Fruit fly (Drosophila melanogaster) whole organism, adult: ENCODE results near the gene CG42394.

ENCODE experiments used
- CG11617 ChIP-seq: fragments of 200-800 bp; sonication (Bioruptor generic); optimal IDR thresholded peaks from 2 replicates; lab custom pipeline; 2017; ENCODE audit warnings: mild to moderate bottlenecking, missing biosample characterization, missing genetic modification reagents, missing genetic modification characterization
- CG14711 ChIP-seq: fragments of 200-800 bp; sonication (Bioruptor generic); optimal IDR thresholded peaks from 2 replicates; lab custom pipeline; 2018; ENCODE audit warnings: missing biosample characterization, mild to moderate bottlenecking, missing genetic modification characterization, moderate library complexity
- CG7045 ChIP-seq: fragments of 200-800 bp; sonication (Bioruptor generic); optimal IDR thresholded peaks from 2 replicates; lab custom pipeline; 2017; ENCODE audit warnings: missing biosample characterization, mild to moderate bottlenecking, missing genetic modification characterization
- CG7101 ChIP-seq: fragments of 200-800 bp; sonication (Bioruptor generic); optimal IDR thresholded peaks from 2 replicates; lab custom pipeline; 2018; ENCODE audit warnings: missing biosample characterization, mild to moderate bottlenecking, missing genetic modification characterization, moderate library complexity
- Crg-1 ChIP-seq: fragments of 200-800 bp; sonication (Bioruptor generic); optimal IDR thresholded peaks from 2 replicates; lab custom pipeline; 2016; ENCODE audit warnings: missing biosample characterization, missing genetic modification characterization
- Hr96 ChIP-seq: fragments of 200-800 bp; sonication (Bioruptor generic); optimal IDR thresholded peaks from 2 replicates; lab custom pipeline; 2016; ENCODE audit warnings: missing biosample characterization, missing genetic modification characterization
- Mnt ChIP-seq: fragments of 200-800 bp; sonication (Bioruptor generic); optimal IDR thresholded peaks from 2 replicates; lab custom pipeline; 2016; ENCODE audit warnings: missing biosample characterization, mild to moderate bottlenecking, missing genetic modification characterization
- bab1 ChIP-seq: fragments of 200-800 bp; sonication (Bioruptor generic); optimal IDR thresholded peaks from 3 replicates; lab custom pipeline; 2019; ENCODE audit warnings: missing biosample characterization, mild to moderate bottlenecking, missing genetic modification characterization, moderate library complexity
- kay ChIP-seq: fragments of 200-800 bp; sonication (Bioruptor generic); peaks from one replicate; lab custom pipeline; 2016; ENCODE audit warnings: missing biosample characterization, missing genetic modification characterization, borderline replicate concordance
- ovo ChIP-seq: fragments of 200-800 bp; sonication (Bioruptor generic); optimal IDR thresholded peaks from 2 replicates; lab custom pipeline; 2016; ENCODE audit warnings: missing biosample characterization, missing genetic modification characterization
- pad ChIP-seq: fragments of 200-800 bp; sonication (Bioruptor generic); optimal IDR thresholded peaks from 3 replicates; lab custom pipeline; 2017; ENCODE audit warnings: missing biosample characterization, missing genetic modification characterization, mild to moderate bottlenecking, moderate library complexity, missing genetic modification reagents
- toe ChIP-seq: fragments of 200-800 bp; sonication (Bioruptor generic); optimal IDR thresholded peaks from 2 replicates; lab custom pipeline; 2016; ENCODE audit warnings: missing biosample characterization, missing genetic modification characterization

CG42394 gene

DNA sequence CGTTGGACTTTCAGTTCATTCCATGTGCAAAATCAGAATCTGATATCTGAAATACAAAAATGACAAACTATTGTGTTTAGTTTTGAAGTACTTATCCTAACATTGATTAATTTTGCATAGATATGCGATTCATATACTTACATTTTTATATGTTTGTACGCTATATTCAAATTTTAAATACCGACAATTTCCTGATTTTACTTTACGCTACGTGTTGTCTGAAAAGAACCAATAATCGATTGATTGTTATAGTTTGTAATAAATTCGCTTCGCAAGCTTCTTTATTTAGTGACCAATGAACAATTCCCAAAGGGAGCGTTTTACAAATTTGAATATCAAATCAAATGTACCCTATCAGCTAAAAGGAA lies 39.9 kb downstream of the CG42394 start, which contains the start of gene Ak3:
Ak3 (minus strand) TSS at position 69 of the 368 bp plus-strand sequence.
- TF ChIP-seq toe (GFP tag; lab: Kevin White, UChicago), result no peak
- no peak for TF ChIP-seq Crg-1 (GFP tag; lab: Kevin White, UChicago)
- no peak for TF ChIP-seq Hr96 (GFP tag; lab: Kevin White, UChicago)
- TF ChIP-seq CG7045, result no peak
- no peak for TF ChIP-seq pad (GFP tag; lab: Kevin White, UChicago)
- TF ChIP-seq CG11617 (GFP tag; lab: Kevin White, UChicago), result no peak

DNA sequence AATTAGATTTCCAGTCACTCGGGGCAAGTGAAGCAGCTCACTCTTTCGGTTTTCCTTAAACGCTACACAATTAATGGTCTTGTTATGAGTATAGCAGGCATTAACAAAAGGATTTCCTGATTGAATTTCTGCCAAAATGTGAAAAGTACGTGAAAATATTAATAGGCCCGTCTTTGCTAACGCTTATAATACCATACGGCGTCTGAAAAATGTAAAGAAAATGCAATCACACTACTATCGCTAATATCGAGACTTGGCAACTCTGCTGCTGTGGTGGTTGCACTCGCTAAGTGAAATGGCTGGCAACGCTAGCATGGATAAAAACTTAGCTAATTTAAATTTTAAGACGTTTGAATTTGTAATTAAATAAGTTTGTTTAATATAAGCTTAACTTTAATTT lies 43.7 kb downstream of the CG42394 start, which contains the start of gene CG6621:
CG6621 (minus strand) TSS at position 205 of the 400 bp plus-strand sequence.
- TF ChIP-seq ovo (GFP tag; lab: Kevin White, UChicago) (no peak), bab1 (GFP tag; lab: Kevin White, UChicago) (peak; percentile 7), pad (GFP tag; lab: Kevin White, UChicago) (peak; percentile 2), toe (GFP tag; lab: Kevin White, UChicago) (no peak), kay (GFP tag; lab: Kevin White, UChicago) (no peak), CG7045 (no peak), CG14711 (tag; lab: Kevin White, UChicago) (peak; percentile 93), CG7101 (tag; lab: Kevin White, UChicago) (no peak), Mnt (GFP tag; lab: Kevin White, UChicago) (peak; percentile 4), Crg-1 (GFP tag; lab: Kevin White, UChicago) (no peak)
